Fruit fly (Drosophila melanogaster): ENCODE results near the gene CG13786.

CG13786 gene

dm6 chr2L:7277017-7277416 is 24.2 kb upstream of the CG13786 start, which contains the start of gene Wnt4 (continued):
- no peak for TF ChIP-seq CG4617 (GFP tag; optimal IDR thresholded peaks at IDR 0.05; ENCODE audit: borderline replicate concordance)
- TF ChIP-seq sob (GFP tag; IDR thresholded peaks at IDR 0.05) = no peak
- no peak for TF ChIP-seq cas (GFP tag; IDR thresholded peaks at IDR 0.05)
- no peak for TF ChIP-seq gsb-n (tag; optimal IDR thresholded peaks at IDR 0.05)
- TF ChIP-seq CG12659 (GFP tag; optimal IDR thresholded peaks at IDR 0.05) = no peak
- no peak for TF ChIP-seq CG11093 (GFP tag; IDR thresholded peaks at IDR 0.05)
- TF ChIP-seq CG9876 (GFP tag; optimal IDR thresholded peaks at IDR 0.05) = no peak
- no peak for TF ChIP-seq CG31388 (GFP tag; optimal IDR thresholded peaks at IDR 0.05)
- TF ChIP-seq sim (GFP tag; IDR thresholded peaks at IDR 0.05) = 0 out of 2 replicates have a peak, but pooled peaks have one; percentile 35
- no peak for TF ChIP-seq ERR (GFP tag; optimal IDR thresholded peaks at IDR 0.05)
- no peak for TF ChIP-seq CG31224 (GFP tag; IDR thresholded peaks at IDR 0.05)
- TF ChIP-seq CG30020 (tag; optimal IDR thresholded peaks at IDR 0.05) = no peak
- TF ChIP-seq gsb (GFP tag; IDR thresholded peaks at IDR 0.05) = no peak; the same call in 1 of the 2 replicates
- no peak for TF ChIP-seq CG2889 (GFP tag; IDR thresholded peaks at IDR 0.05)
- no peak for TF ChIP-seq luna (GFP tag; optimal IDR thresholded peaks at IDR 0.05)
- no peak for TF ChIP-seq sens-2 (GFP tag; IDR thresholded peaks at IDR 0.05)
- TF ChIP-seq hkb (optimal IDR thresholded peaks at IDR 0.05) = no peak
- TF ChIP-seq hkb (GFP tag; IDR thresholded peaks at IDR 0.05) = no peak
- no peak for TF ChIP-seq tll (GFP tag; optimal IDR thresholded peaks at IDR 0.05)
- TF ChIP-seq CG33557 (GFP tag; optimal IDR thresholded peaks at IDR 0.05) = peak; percentile 25
- TF ChIP-seq Ptx1 (GFP tag; IDR thresholded peaks at IDR 0.05) = no peak
- TF ChIP-seq Max (GFP tag; optimal IDR thresholded peaks at IDR 0.05) = no peak
- TF ChIP-seq Trl (optimal IDR thresholded peaks at IDR 0.05) = no peak
- no peak for TF ChIP-seq Trl (GFP tag; optimal IDR thresholded peaks at IDR 0.05)
- TF ChIP-seq Nf-YA (GFP tag; IDR thresholded peaks at IDR 0.05) = no peak; the same call in 1 of the 2 replicates
- TF ChIP-seq ac (GFP tag; optimal IDR thresholded peaks at IDR 0.05) = no peak
- TF ChIP-seq grau (tag; optimal IDR thresholded peaks at IDR 0.05) = no peak
- peak; percentile 27; the same call in 1 of the 2 replicates for TF ChIP-seq onecut (GFP tag; IDR thresholded peaks at IDR 0.05)
- no peak for TF ChIP-seq CG13296 (GFP tag; optimal IDR thresholded peaks at IDR 0.05)
- no peak for TF ChIP-seq dimm (GFP tag; IDR thresholded peaks at IDR 0.05)
- no peak for TF ChIP-seq pros (GFP tag; optimal IDR thresholded peaks at IDR 0.05)
- TF ChIP-seq CG10321 (GFP tag; IDR thresholded peaks at IDR 0.05) = no peak
- TF ChIP-seq kah (GFP tag; optimal IDR thresholded peaks at IDR 0.05) = no peak
- no peak for TF ChIP-seq tup (GFP tag; optimal IDR thresholded peaks at IDR 0.05)
- no peak for TF ChIP-seq Optix (GFP tag; IDR thresholded peaks at IDR 0.05)
- no peak for TF ChIP-seq CG3838 (GFP tag; optimal IDR thresholded peaks at IDR 0.05)
- no peak for TF ChIP-seq bowl (GFP tag; IDR thresholded peaks at IDR 0.05)
- no peak for TF ChIP-seq CG15073 (GFP tag; optimal IDR thresholded peaks at IDR 0.05)
- no peak for TF ChIP-seq jigr1 (GFP tag; IDR thresholded peaks at IDR 0.05)
- no peak for TF ChIP-seq CG3847 (GFP tag; IDR thresholded peaks at IDR 0.05)
- no peak for TF ChIP-seq ems (GFP tag; optimal IDR thresholded peaks at IDR 0.05)
- TF ChIP-seq CG18599 (GFP tag; optimal IDR thresholded peaks at IDR 0.05) = no peak
- no peak; the same call in 1 of the 2 replicates for TF ChIP-seq amos (GFP tag; IDR thresholded peaks at IDR 0.05; ENCODE audit: partially characterized antibody)
- no peak for TF ChIP-seq CG17385 (GFP tag; optimal IDR thresholded peaks at IDR 0.05)
- no peak for TF ChIP-seq nmo (GFP tag; optimal IDR thresholded peaks at IDR 0.05)
- no peak for TF ChIP-seq CG5245 (GFP tag; optimal IDR thresholded peaks at IDR 0.05)
- no peak for TF ChIP-seq ab (GFP tag; optimal IDR thresholded peaks at IDR 0.05)
- no peak for TF ChIP-seq Ets65A (GFP tag)
- peak; percentile 14 for TF ChIP-seq kni (GFP tag; optimal IDR thresholded peaks at IDR 0.05)
- TF ChIP-seq slbo (GFP tag; IDR thresholded peaks at IDR 0.05) = no peak
- TF ChIP-seq Antp (GFP tag; optimal IDR thresholded peaks at IDR 0.05) = no peak
- 0 out of 4 replicates have a peak, but pooled peaks have one; percentile 23 for TF ChIP-seq Dll (GFP tag; IDR thresholded peaks at IDR 0.05; ENCODE audit: partially characterized antibody)
- no peak for TF ChIP-seq CG15601 (tag; optimal IDR thresholded peaks at IDR 0.05)
